Worm (Caenorhabditis elegans) whole organism, L2 larva: ENCODE data around the gene sid-5.

Experiments
- R02D3.7 ChIP-seq: fragments of 150-350 bp; optimal IDR thresholded peaks from 2 replicates; lab custom pipeline; 2014; ENCODE audit warnings: missing biosample characterization, missing genetic modification characterization
- ama-1 ChIP-seq: fragments of 150-350 bp; optimal IDR thresholded peaks from 2 replicates; lab custom pipeline; 2018; ENCODE audit warnings: inconsistent platforms
- elt-3 ChIP-seq: sonication (generic microtip); optimal IDR thresholded peaks from 2 replicates; lab custom pipeline; 2017; ENCODE audit warnings: missing biosample characterization, missing genetic modification characterization
- lin-39 ChIP-seq: fragments of 150-350 bp; optimal IDR thresholded peaks from 2 replicates; lab custom pipeline; 2014; ENCODE audit warnings: missing biosample characterization, missing genetic modification reagents, missing genetic modification characterization
- lsy-2 ChIP-seq, 2 experiments: fragments of 150-350 bp in 1 of 2; sonication (generic microtip) in 1 of 2; optimal IDR thresholded peaks; 2 replicates each; lab custom pipeline; 2014 to 2017; ENCODE audit warnings: missing biosample characterization in 2 of 2, missing genetic modification characterization in 2 of 2
- nhr-237 ChIP-seq: fragments of 150-350 bp; optimal IDR thresholded peaks from 2 replicates; lab custom pipeline; 2014; ENCODE audit warnings: missing biosample characterization, missing genetic modification characterization
- nhr-77 ChIP-seq: fragments of 150-350 bp; optimal IDR thresholded peaks from 2 replicates; lab custom pipeline; 2014; ENCODE audit warnings: missing biosample characterization, missing genetic modification characterization
- sem-4 ChIP-seq: fragments of 150-350 bp; optimal IDR thresholded peaks from 2 replicates; lab custom pipeline; 2014; ENCODE audit warnings: missing biosample characterization, missing genetic modification reagents, missing genetic modification characterization
- skn-1 ChIP-seq: sonication (generic microtip); optimal IDR thresholded peaks from 2 replicates; lab custom pipeline; 2017; ENCODE audit warnings: missing biosample characterization, missing genetic modification characterization
- unc-62 ChIP-seq: fragments of 150-350 bp; optimal IDR thresholded peaks from 2 replicates; lab custom pipeline; 2014; ENCODE audit warnings: missing biosample characterization, missing genetic modification reagents, missing genetic modification characterization
- ztf-1 ChIP-seq: fragments of 200-800 bp; sonication (Bioruptor generic); conservative IDR thresholded peaks from 2 replicates; pipeline ENCODE4 v1.3.6; 2022; ENCODE audit warnings: missing genetic modification characterization, missing compliant biosample characterization
- ztf-11 ChIP-seq: sonication (generic microtip); optimal IDR thresholded peaks from 2 replicates; lab custom pipeline; 2017; ENCODE audit warnings: missing biosample characterization, missing genetic modification characterization

DNA sequence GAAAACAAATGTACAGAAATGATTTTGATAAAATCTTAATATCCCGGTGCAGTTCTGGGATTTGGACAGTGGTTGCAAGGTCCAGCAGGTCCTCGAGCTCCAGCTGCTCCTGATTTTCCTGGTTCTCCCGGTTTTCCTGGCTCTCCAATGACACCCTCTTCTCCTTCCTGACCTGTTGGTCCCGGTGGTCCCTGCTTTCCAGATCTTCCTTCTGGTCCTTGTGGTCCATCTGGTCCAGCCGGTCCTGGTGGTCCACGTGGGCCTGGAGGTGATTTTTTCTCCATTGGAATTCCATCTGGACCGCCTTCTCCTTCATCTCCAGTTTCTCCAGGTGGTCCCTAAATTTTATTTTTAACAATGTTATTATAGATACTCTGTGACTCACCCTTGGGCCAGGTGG, 29.2 kb upstream of the sid-5 start:
- TF ChIP-seq lin-39, result no peak
- no peak for TF ChIP-seq sem-4 (tag; lab: Kevin White, UChicago)
- TF ChIP-seq ztf-1 (GFP tag; lab: Robert Waterston, UW), result no peak
- TF ChIP-seq ama-1 (lab: Kevin White, UChicago), result no peak
- TF ChIP-seq lsy-2 (tag; optimal IDR thresholded peaks at IDR 0.05; lab: Kevin White, UChicago), result no peak
- no peak for TF ChIP-seq nhr-77 (tag; lab: Kevin White, UChicago)
- TF ChIP-seq skn-1, result no peak
- TF ChIP-seq unc-62 (GFP tag; lab: Kevin White, UChicago), result no peak
- TF ChIP-seq elt-3 (tag; lab: Kevin White, UChicago), result no peak
- TF ChIP-seq R02D3.7 (tag; lab: Kevin White, UChicago), result no peak
- TF ChIP-seq ztf-11 (tag; lab: Kevin White, UChicago), result no peak
- TF ChIP-seq nhr-237 (tag; lab: Kevin White, UChicago), result no peak
